Worm (Caenorhabditis elegans): Measurements from ENCODE around the gene lgmn-1.

- TF ChIP-seq ces-1 (GFP tag; optimal IDR thresholded peaks at IDR 0.05) (no peak), ama-1 (optimal IDR thresholded peaks at IDR 0.05) (no peak), tbx-2 (tag; optimal IDR thresholded peaks at IDR 0.05) (no peak), rnt-1 (tag; optimal IDR thresholded peaks at IDR 0.05) (no peak), elt-3 (tag; optimal IDR thresholded peaks at IDR 0.05) (no peak)
Observed at ce11 chrV:12513900-12514299, 1.0 kb downstream of the lgmn-1 start.

All from whole organism, L1 larva.